Worm (Caenorhabditis elegans) whole organism, L4/young adult: Measurements from ENCODE around the gene C46C2.2.

ENCODE experiments used
- W03F9.2 ChIP-seq: fragments of 150-350 bp; optimal IDR thresholded peaks from 2 replicates; lab custom pipeline; 2014; ENCODE audit warnings: missing biosample characterization, missing genetic modification characterization
- dao-5 ChIP-seq: sonication (generic microtip); optimal IDR thresholded peaks from 2 replicates; lab custom pipeline; 2016; ENCODE audit warnings: missing genotype, missing genetic modification characterization, moderate library complexity, missing compliant biosample characterization
- him-1 ChIP-seq: sonication (generic microtip); optimal IDR thresholded peaks from 2 replicates; lab custom pipeline; 2016; ENCODE audit warnings: missing genotype, missing genetic modification reagents, missing genetic modification characterization, missing compliant biosample characterization

DNA sequence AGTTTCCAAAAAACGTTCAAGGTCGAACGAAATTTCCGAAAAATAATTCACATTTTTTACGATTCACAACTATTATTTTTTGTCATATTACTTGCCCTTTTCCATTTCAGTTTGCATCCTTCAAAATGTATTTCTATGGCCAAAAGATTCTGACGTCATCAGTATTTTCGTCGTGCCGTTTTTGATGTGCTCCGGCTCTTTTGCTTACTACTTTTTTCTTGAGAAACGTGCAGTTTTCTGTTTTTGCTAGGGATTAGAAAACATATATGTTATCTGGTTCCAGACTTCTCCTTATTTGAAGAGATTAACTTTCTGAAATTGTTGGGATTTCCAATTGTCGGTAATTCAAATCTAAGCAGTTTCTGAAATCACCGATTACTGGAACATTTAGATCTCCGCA, 1.7 kb upstream of the C46C2.2 start:
- TF ChIP-seq him-1 (tag; lab: Kevin White, UChicago): no peak
- TF ChIP-seq dao-5 (tag; lab: Kevin White, UChicago): no peak
- TF ChIP-seq W03F9.2 (tag; lab: Kevin White, UChicago): no peak
